Fruit fly (Drosophila melanogaster) whole organism, embryonic: Measurements from ENCODE around the gene yps.

Source experiments
- Asciz ChIP-seq: fragments of 200-800 bp; sonication (Bioruptor generic); optimal IDR thresholded peaks from 2 replicates; lab custom pipeline; 2017; ENCODE audit warnings: missing biosample characterization, mild to moderate bottlenecking, missing genetic modification characterization, missing genetic modification reagents
- Atf3 ChIP-seq: fragments of 200-800 bp; sonication (Bioruptor generic); optimal IDR thresholded peaks from 3 replicates; lab custom pipeline; 2016; ENCODE audit warnings: missing biosample characterization, missing genetic modification characterization
- CG10462 ChIP-seq: fragments of 200-800 bp; sonication (Bioruptor generic); optimal IDR thresholded peaks from 2 replicates; lab custom pipeline; 2016; ENCODE audit warnings: missing biosample characterization, missing genetic modification characterization
- CG10959 ChIP-seq: fragments of 200-800 bp; sonication (Bioruptor generic); IDR thresholded peaks from 2 replicates; pipeline ENCODE4 v1.3.6; 2022; ENCODE audit warnings: missing biosample characterization, missing genetic modification characterization
- CG12769 ChIP-seq: fragments of 200-800 bp; sonication (Bioruptor generic); optimal IDR thresholded peaks from 2 replicates; lab custom pipeline; 2019; ENCODE audit warnings: missing biosample characterization, mild to moderate bottlenecking, missing genetic modification characterization, moderate library complexity
- CG12942 ChIP-seq: fragments of 200-800 bp; sonication (Bioruptor generic); optimal IDR thresholded peaks from 3 replicates; lab custom pipeline; 2016; ENCODE audit warnings: missing biosample characterization, missing genetic modification characterization
- CG15601 ChIP-seq: fragments of 200-800 bp; sonication (Bioruptor generic); optimal IDR thresholded peaks from 3 replicates; lab custom pipeline; 2019; ENCODE audit warnings: missing biosample characterization, mild to moderate bottlenecking, missing genetic modification characterization, moderate library complexity
- CG15696 ChIP-seq: fragments of 200-800 bp; sonication (Bioruptor generic); optimal IDR thresholded peaks from 2 replicates; lab custom pipeline; 2019; ENCODE audit warnings: missing biosample characterization, mild to moderate bottlenecking, missing genetic modification characterization, moderate library complexity
- CG16815 ChIP-seq: fragments of 200-800 bp; sonication (Bioruptor generic); optimal IDR thresholded peaks from 3 replicates; lab custom pipeline; 2017; ENCODE audit warnings: missing biosample characterization, mild to moderate bottlenecking, missing genetic modification characterization
- CG17359 ChIP-seq: fragments of 200-800 bp; sonication (Bioruptor generic); optimal IDR thresholded peaks from 3 replicates; lab custom pipeline; 2018; ENCODE audit warnings: missing biosample characterization, mild to moderate bottlenecking, missing genetic modification characterization, moderate library complexity
- CG17361 ChIP-seq: fragments of 200-800 bp; sonication (Bioruptor generic); IDR thresholded peaks from 3 replicates; pipeline ENCODE4 v1.3.6; 2022; ENCODE audit warnings: missing biosample characterization, missing genetic modification characterization
- CG18599 ChIP-seq: fragments of 200-800 bp; sonication (Bioruptor generic); optimal IDR thresholded peaks from 3 replicates; lab custom pipeline; 2017; ENCODE audit warnings: missing biosample characterization, missing genetic modification characterization, mild to moderate bottlenecking, moderate library complexity, missing genetic modification reagents
- CG2129 ChIP-seq: fragments of 200-800 bp; sonication (Bioruptor generic); IDR thresholded peaks from 2 replicates; pipeline ENCODE4 v1.3.6; 2022; ENCODE audit warnings: missing biosample characterization, missing genetic modification characterization; ENCODE audit not compliant: partially characterized antibody
- CG34224 ChIP-seq: fragments of 200-800 bp; sonication (Bioruptor generic); IDR thresholded peaks from 3 replicates; pipeline ENCODE4 v1.3.6; 2022; ENCODE audit warnings: missing biosample characterization, missing genetic modification characterization; ENCODE audit not compliant: partially characterized antibody
- CG42726 ChIP-seq: fragments of 200-800 bp; sonication (Bioruptor generic); IDR thresholded peaks from 2 replicates; pipeline ENCODE4 v1.3.6; 2022; ENCODE audit warnings: missing biosample characterization, missing genetic modification characterization; ENCODE audit not compliant: partially characterized antibody
- CG43689 ChIP-seq: fragments of 200-800 bp; sonication (Bioruptor generic); IDR thresholded peaks from 2 replicates; pipeline ENCODE4 v1.3.6; 2022; ENCODE audit warnings: missing biosample characterization, missing genetic modification characterization
- CG6175 ChIP-seq: fragments of 200-800 bp; sonication (Bioruptor generic); IDR thresholded peaks from 3 replicates; pipeline ENCODE4 v1.3.6; 2022; ENCODE audit warnings: missing biosample characterization, missing genetic modification characterization
- CG7786 ChIP-seq: fragments of 200-800 bp; sonication (Bioruptor generic); optimal IDR thresholded peaks from 2 replicates; lab custom pipeline; 2016; ENCODE audit warnings: missing biosample characterization, missing genetic modification characterization
- CG8290 ChIP-seq, 3 experiments: fragments of 200-800 bp; sonication (Bioruptor generic); optimal IDR thresholded peaks; 2 replicates each; lab custom pipeline; 2016 to 2019; ENCODE audit warnings: missing biosample characterization in 3 of 3, missing genetic modification characterization in 3 of 3, mild to moderate bottlenecking in 2 of 3, moderate library complexity in 1 of 3
- CG8944 ChIP-seq: fragments of 200-800 bp; sonication (Bioruptor generic); optimal IDR thresholded peaks from 3 replicates; lab custom pipeline; 2016; ENCODE audit warnings: missing biosample characterization, missing genetic modification characterization
- Dfd ChIP-seq, 2 experiments: fragments of >200 bp; optimal IDR thresholded peaks; 2 replicates each; lab custom pipeline; 2017; ENCODE audit warnings: missing biosample characterization in 2 of 2, missing genetic modification characterization in 2 of 2
- ERR ChIP-seq: fragments of 200-800 bp; sonication (Bioruptor generic); optimal IDR thresholded peaks from 2 replicates; lab custom pipeline; 2016; ENCODE audit warnings: missing biosample characterization, missing genetic modification characterization
- Elba2 ChIP-seq: fragments of 200-800 bp; sonication (Bioruptor generic); optimal IDR thresholded peaks from 3 replicates; lab custom pipeline; 2016; ENCODE audit warnings: missing biosample characterization, missing genetic modification characterization
- Meics ChIP-seq: fragments of 200-800 bp; sonication (Bioruptor generic); optimal IDR thresholded peaks from 2 replicates; lab custom pipeline; 2017; ENCODE audit warnings: missing biosample characterization, mild to moderate bottlenecking, missing genetic modification characterization
- Sin3A ChIP-seq: fragments of >200 bp; optimal IDR thresholded peaks from 2 replicates; lab custom pipeline; 2018
- Six4 ChIP-seq: fragments of 200-800 bp; sonication (Bioruptor generic); optimal IDR thresholded peaks from 2 replicates; lab custom pipeline; 2016; ENCODE audit warnings: missing biosample characterization, missing genetic modification characterization
- TFAM ChIP-seq: fragments of 200-800 bp; sonication (Bioruptor generic); optimal IDR thresholded peaks from 2 replicates; lab custom pipeline; 2017; ENCODE audit warnings: missing biosample characterization, missing genetic modification characterization, inconsistent platforms
- chm ChIP-seq: fragments of 200-800 bp; sonication (Bioruptor generic); IDR thresholded peaks from 2 replicates; pipeline ENCODE4 v1.3.6; 2022; ENCODE audit warnings: missing biosample characterization, missing genetic modification characterization
- da ChIP-seq: fragments of 200-800 bp; sonication (Bioruptor generic); optimal IDR thresholded peaks from 2 replicates; lab custom pipeline; 2016; ENCODE audit warnings: missing biosample characterization, missing genetic modification characterization
- dmrt11E ChIP-seq: fragments of 200-800 bp; sonication (Bioruptor generic); optimal IDR thresholded peaks from 3 replicates; lab custom pipeline; 2018; ENCODE audit warnings: missing biosample characterization, mild to moderate bottlenecking, missing genetic modification characterization, moderate library complexity
- esg ChIP-seq: fragments of 200-800 bp; sonication (Bioruptor generic); conservative IDR thresholded peaks from 2 replicates; pipeline ENCODE4 v1.3.6; 2022; ENCODE audit warnings: missing biosample characterization, missing genetic modification characterization
- exex ChIP-seq: fragments of 200-800 bp; sonication (Bioruptor generic); optimal IDR thresholded peaks from 4 replicates; lab custom pipeline; 2018; ENCODE audit warnings: missing biosample characterization, mild to moderate bottlenecking, missing genetic modification characterization, moderate library complexity
- grau ChIP-seq: fragments of 200-800 bp; optimal IDR thresholded peaks from 3 replicates; lab custom pipeline; 2019; ENCODE audit warnings: missing biosample characterization, mild to moderate bottlenecking, missing genetic modification characterization, moderate library complexity
- ham ChIP-seq: fragments of 200-800 bp; sonication (Bioruptor generic); IDR thresholded peaks from 2 replicates; pipeline ENCODE4 v1.3.6; 2022; ENCODE audit warnings: missing biosample characterization, missing genetic modification characterization
- hbn ChIP-seq: fragments of 200-800 bp; sonication (Bioruptor generic); IDR thresholded peaks from 2 replicates; pipeline ENCODE4 v1.3.6; 2022; ENCODE audit warnings: missing biosample characterization, missing genetic modification characterization; ENCODE audit not compliant: partially characterized antibody
- hkb ChIP-seq, 2 experiments: fragments of 200-800 bp in 1 of 2; fragments of >200 bp in 1 of 2; sonication (Bioruptor generic) in 1 of 2; IDR thresholded peaks in 1 of 2; optimal IDR thresholded peaks in 1 of 2; 2 replicates each; pipeline versions ENCODE4 v1.3.6 to Lab custom; 2017 to 2022; ENCODE audit warnings: missing biosample characterization in 1 of 2, missing genetic modification characterization in 1 of 2
- kah ChIP-seq: fragments of 200-800 bp; sonication (Bioruptor generic); optimal IDR thresholded peaks from 2 replicates; lab custom pipeline; 2018; ENCODE audit warnings: missing biosample characterization, mild to moderate bottlenecking, missing genetic modification characterization
- lov ChIP-seq, 2 experiments: fragments of 200-800 bp in 1 of 2; fragments of >200 bp in 1 of 2; sonication (Bioruptor generic) in 1 of 2; IDR thresholded peaks in 1 of 2; optimal IDR thresholded peaks in 1 of 2; 2 replicates in 1 of 2; 3 replicates in 1 of 2; pipeline versions ENCODE4 v1.3.6 to Lab custom; 2017 to 2022; ENCODE audit warnings: missing biosample characterization in 1 of 2, missing genetic modification characterization in 1 of 2
- nau ChIP-seq: fragments of 200-800 bp; sonication (Bioruptor generic); optimal IDR thresholded peaks from 3 replicates; lab custom pipeline; 2017; ENCODE audit warnings: missing biosample characterization, mild to moderate bottlenecking, missing genetic modification characterization, missing genetic modification reagents
- nerfin-2 ChIP-seq: fragments of 200-800 bp; sonication (Bioruptor generic); IDR thresholded peaks from 2 replicates; pipeline ENCODE4 v1.3.6; 2022; ENCODE audit warnings: missing biosample characterization, missing genetic modification characterization; ENCODE audit not compliant: partially characterized antibody
- odd ChIP-seq: fragments of 200-800 bp; sonication (Bioruptor generic); optimal IDR thresholded peaks from 2 replicates; lab custom pipeline; 2017; ENCODE audit warnings: missing biosample characterization, mild to moderate bottlenecking, missing genetic modification characterization
- onecut ChIP-seq: fragments of 200-800 bp; sonication (Bioruptor generic); IDR thresholded peaks from 2 replicates; pipeline ENCODE4 v1.3.6; 2022; ENCODE audit warnings: missing biosample characterization, missing genetic modification characterization
- otp ChIP-seq: fragments of 200-800 bp; sonication (Bioruptor generic); IDR thresholded peaks from 3 replicates; pipeline ENCODE4, ENCODE4 v1.3.6; 2022; ENCODE audit warnings: missing biosample characterization, missing genetic modification characterization
- repo ChIP-seq: fragments of 200-800 bp; sonication (Bioruptor generic); optimal IDR thresholded peaks from 2 replicates; lab custom pipeline; 2016; ENCODE audit warnings: missing biosample characterization, missing genetic modification characterization
- schlank ChIP-seq: fragments of 200-800 bp; sonication (Bioruptor generic); optimal IDR thresholded peaks from 2 replicates; lab custom pipeline; 2018; ENCODE audit warnings: missing biosample characterization, mild to moderate bottlenecking, missing genetic modification characterization
- slp2 ChIP-seq: fragments of 200-800 bp; sonication (Bioruptor generic); optimal IDR thresholded peaks from 2 replicates; lab custom pipeline; 2016; ENCODE audit warnings: missing biosample characterization, missing genetic modification characterization
- tin ChIP-seq: fragments of 200-800 bp; sonication (Bioruptor generic); optimal IDR thresholded peaks from 3 replicates; lab custom pipeline; 2016; ENCODE audit warnings: missing biosample characterization, missing genetic modification characterization
- trem ChIP-seq: fragments of 200-800 bp; optimal IDR thresholded peaks from 3 replicates; lab custom pipeline; 2019; ENCODE audit warnings: missing biosample characterization, mild to moderate bottlenecking, missing genetic modification characterization, moderate library complexity
- zfh1 ChIP-seq: fragments of 200-800 bp; sonication (Bioruptor generic); IDR thresholded peaks from 3 replicates; pipeline ENCODE4 v1.3.6; 2022; ENCODE audit warnings: missing biosample characterization, missing genetic modification characterization

Gene yps

DNA sequence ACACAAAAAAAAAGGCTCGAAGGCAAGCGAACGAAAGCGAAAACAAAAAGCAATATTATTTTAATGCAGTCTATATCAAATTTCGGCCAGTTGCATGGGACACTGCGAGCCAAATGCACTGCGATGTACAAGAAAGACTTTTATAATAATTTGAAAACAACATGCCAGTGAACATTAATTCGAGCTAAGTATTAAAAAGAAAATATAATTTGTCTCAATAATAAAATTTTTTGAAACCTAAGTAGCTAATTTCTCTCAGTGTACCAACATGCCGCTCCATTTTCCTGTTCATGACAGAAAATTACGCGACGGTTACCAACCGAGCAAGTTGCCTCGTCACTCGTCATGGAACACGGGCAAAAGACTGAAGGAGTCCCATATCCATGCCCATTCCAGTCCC, 47.6 kb downstream of the yps start (continued):
- TF ChIP-seq Dfd (GFP tag; optimal IDR thresholded peaks at IDR 0.05; lab: Kevin White, UChicago) (no peak), exex (tag; lab: Kevin White, UChicago) (no peak), chm (GFP tag; lab: Robert Waterston, UW) (peak; percentile 51; the same call in 1 of the 2 replicates), CG17359 (tag; lab: Kevin White, UChicago) (peak; percentile 67), CG6175 (GFP tag; lab: Robert Waterston, UW) (no peak), CG18599 (GFP tag; lab: Kevin White, UChicago) (peak; percentile 22), CG15696 (tag; lab: Kevin White, UChicago) (peak; percentile 89), CG10462 (GFP tag; lab: Kevin White, UChicago) (peak; percentile 33), Elba2 (GFP tag; lab: Kevin White, UChicago) (no peak), CG42726 (GFP tag; lab: Robert Waterston, UW) (no peak), Six4 (GFP tag; lab: Kevin White, UChicago) (peak; percentile 52), nerfin-2 (GFP tag; lab: Robert Waterston, UW) (no peak), kah (GFP tag; lab: Kevin White, UChicago) (no peak), ham (no peak), slp2 (peak; percentile 60), CG43689 (GFP tag; lab: Robert Waterston, UW) (no peak), Atf3 (GFP tag; lab: Kevin White, UChicago) (no peak), nau (GFP tag; lab: Kevin White, UChicago) (peak; percentile 19), lov (optimal IDR thresholded peaks at IDR 0.05; lab: Kevin White, UChicago) (no peak), lov (GFP tag; IDR thresholded peaks at IDR 0.05; lab: Robert Waterston, UW) (no peak), onecut (GFP tag; lab: Robert Waterston, UW) (peak; percentile 42; the same call in 1 of the 2 replicates), otp (GFP tag; lab: Robert Waterston, UW) (0 out of 3 replicates have a peak, but pooled peaks have one; percentile 62), odd (GFP tag; lab: Kevin White, UChicago) (peak; percentile 29), repo (GFP tag; lab: Kevin White, UChicago) (no peak), tin (GFP tag; lab: Kevin White, UChicago) (peak; percentile 66), grau (tag; lab: Kevin White, UChicago) (peak; percentile 52), trem (tag; lab: Kevin White, UChicago) (peak; percentile 36), CG2129 (GFP tag; lab: Robert Waterston, UW) (no peak), CG15601 (tag; lab: Kevin White, UChicago) (peak; percentile 47), CG8290 (GFP tag; optimal IDR thresholded peaks at IDR 0.05; lab: Kevin White, UChicago) (peak; percentile 12), CG8290 (tag; optimal IDR thresholded peaks at IDR 0.05; lab: Kevin White, UChicago) (no peak), Asciz (peak; percentile 41), CG8944 (GFP tag; lab: Kevin White, UChicago) (peak; percentile 40), ERR (GFP tag; lab: Kevin White, UChicago) (no peak), CG12942 (GFP tag; lab: Kevin White, UChicago) (peak; percentile 30), CG16815 (GFP tag; lab: Kevin White, UChicago) (peak; percentile 66), zfh1 (peak; percentile 81), TFAM (GFP tag; lab: Kevin White, UChicago) (peak; percentile 5), Meics (GFP tag; lab: Kevin White, UChicago) (peak; percentile 22), CG17361 (peak; percentile 80), hkb (optimal IDR thresholded peaks at IDR 0.05; lab: Kevin White, UChicago) (no peak), hkb (GFP tag; IDR thresholded peaks at IDR 0.05; lab: Robert Waterston, UW) (peak; percentile 71), CG7786 (GFP tag; lab: Kevin White, UChicago) (peak; percentile 28), CG12769 (tag; lab: Kevin White, UChicago) (no peak), esg (GFP tag; lab: Robert Waterston, UW) (peak; percentile 60; the same call in 1 of the 2 replicates), CG10959 (GFP tag; lab: Robert Waterston, UW) (peak; percentile 88), dmrt11E (tag; lab: Kevin White, UChicago) (peak; percentile 88), schlank (tag; lab: Kevin White, UChicago) (no peak), Sin3A (lab: Kevin White, UChicago) (no peak), da (GFP tag; lab: Kevin White, UChicago) (peak; percentile 16), hbn (GFP tag; lab: Robert Waterston, UW) (no peak), CG34224 (GFP tag; lab: Robert Waterston, UW) (no peak)
